Fruit fly (Drosophila melanogaster) whole organism, embryonic: ENCODE measurements around the gene CG11458.

Experiments used
- ATbp ChIP-seq: fragments of 200-800 bp; sonication (Bioruptor generic); optimal IDR thresholded peaks from 2 replicates; lab custom pipeline; 2017; ENCODE audit warnings: missing biosample characterization, mild to moderate bottlenecking, missing genetic modification characterization, missing genetic modification reagents
- Abd-B ChIP-seq: fragments of 200-800 bp; sonication (Bioruptor generic); optimal IDR thresholded peaks from 2 replicates; lab custom pipeline; 2018; ENCODE audit warnings: missing biosample characterization, mild to moderate bottlenecking, missing genetic modification characterization, moderate library complexity
- Blimp-1 ChIP-seq: fragments of 200-800 bp; sonication (Bioruptor generic); optimal IDR thresholded peaks from 3 replicates; lab custom pipeline; 2018; ENCODE audit warnings: missing biosample characterization, missing genetic modification characterization, mild to moderate bottlenecking, moderate library complexity, missing genetic modification reagents
- Bteb2 ChIP-seq: fragments of 200-800 bp; sonication (Bioruptor generic); optimal IDR thresholded peaks from 2 replicates; lab custom pipeline; 2016; ENCODE audit warnings: missing biosample characterization, missing genetic modification characterization
- C15 ChIP-seq: fragments of 200-800 bp; sonication (Bioruptor generic); IDR thresholded peaks from 3 replicates; pipeline ENCODE4 v1.3.6; 2022; ENCODE audit warnings: missing biosample characterization, missing genetic modification characterization
- CG11695 ChIP-seq: fragments of 200-800 bp; sonication (Bioruptor generic); IDR thresholded peaks from 3 replicates; pipeline ENCODE4 v1.3.6; 2022; ENCODE audit warnings: missing biosample characterization, missing genetic modification characterization
- CG12071 ChIP-seq: fragments of 200-800 bp; sonication (Bioruptor generic); optimal IDR thresholded peaks from 3 replicates; lab custom pipeline; 2018; ENCODE audit warnings: missing biosample characterization, mild to moderate bottlenecking, missing genetic modification characterization
- CG1233 ChIP-seq: fragments of 200-800 bp; sonication (Bioruptor generic); optimal IDR thresholded peaks from 4 replicates; lab custom pipeline; 2018; ENCODE audit warnings: missing biosample characterization, mild to moderate bottlenecking, missing genetic modification characterization
- CG14965 ChIP-seq: fragments of 200-800 bp; sonication (Bioruptor generic); optimal IDR thresholded peaks from 2 replicates; lab custom pipeline; 2016; ENCODE audit warnings: missing biosample characterization, missing genetic modification characterization, borderline replicate concordance
- CG15601 ChIP-seq: fragments of 200-800 bp; sonication (Bioruptor generic); optimal IDR thresholded peaks from 3 replicates; lab custom pipeline; 2019; ENCODE audit warnings: missing biosample characterization, mild to moderate bottlenecking, missing genetic modification characterization, moderate library complexity
- CG15696 ChIP-seq: fragments of 200-800 bp; sonication (Bioruptor generic); optimal IDR thresholded peaks from 2 replicates; lab custom pipeline; 2019; ENCODE audit warnings: missing biosample characterization, mild to moderate bottlenecking, missing genetic modification characterization, moderate library complexity
- CG1603 ChIP-seq: fragments of 200-800 bp; sonication (Bioruptor generic); optimal IDR thresholded peaks from 2 replicates; lab custom pipeline; 2019; ENCODE audit warnings: missing biosample characterization, mild to moderate bottlenecking, missing genetic modification characterization, moderate library complexity
- CG16779 ChIP-seq: fragments of 200-800 bp; sonication (Bioruptor generic); IDR thresholded peaks from 2 replicates; pipeline ENCODE4 v1.3.6; 2022; ENCODE audit warnings: missing biosample characterization, missing genetic modification characterization
- CG16863 ChIP-seq: fragments of 200-800 bp; sonication (Bioruptor generic); optimal IDR thresholded peaks from 3 replicates; lab custom pipeline; 2016; ENCODE audit warnings: missing biosample characterization, missing genetic modification characterization
- CG2889 ChIP-seq: fragments of 200-800 bp; sonication (Bioruptor generic); IDR thresholded peaks from 3 replicates; pipeline ENCODE4 v1.3.6; 2022; ENCODE audit warnings: missing biosample characterization, missing genetic modification characterization
- CG30020 ChIP-seq: fragments of 200-800 bp; optimal IDR thresholded peaks from 2 replicates; lab custom pipeline; 2019; ENCODE audit warnings: missing biosample characterization, mild to moderate bottlenecking, missing genetic modification characterization, moderate library complexity
- CG33213 ChIP-seq: fragments of 200-800 bp; sonication (Bioruptor generic); optimal IDR thresholded peaks from 3 replicates; lab custom pipeline; 2016; ENCODE audit warnings: missing biosample characterization, missing genetic modification characterization
- CG33557 ChIP-seq: fragments of 200-800 bp; sonication (Bioruptor generic); optimal IDR thresholded peaks from 2 replicates; lab custom pipeline; 2019; ENCODE audit warnings: missing biosample characterization, mild to moderate bottlenecking, missing genetic modification characterization, moderate library complexity
- CG3407 ChIP-seq: fragments of 200-800 bp; sonication (Bioruptor generic); optimal IDR thresholded peaks from 2 replicates; lab custom pipeline; 2018; ENCODE audit warnings: missing biosample characterization, mild to moderate bottlenecking, missing genetic modification characterization
- CG4328 ChIP-seq: fragments of 200-800 bp; sonication (Bioruptor generic); optimal IDR thresholded peaks from 3 replicates; lab custom pipeline; 2017; ENCODE audit warnings: missing biosample characterization, missing genetic modification reagents, missing genetic modification characterization
- CG4707 ChIP-seq: fragments of 200-800 bp; sonication (Bioruptor generic); optimal IDR thresholded peaks from 2 replicates; lab custom pipeline; 2018; ENCODE audit warnings: missing biosample characterization, mild to moderate bottlenecking, missing genetic modification characterization, moderate library complexity
- CG4730 ChIP-seq: fragments of 200-800 bp; sonication (Bioruptor generic); IDR thresholded peaks from 2 replicates; pipeline ENCODE4 v1.3.6; 2022; ENCODE audit warnings: missing biosample characterization, missing genetic modification characterization
- CG4820 ChIP-seq: fragments of 200-800 bp; sonication (Bioruptor generic); optimal IDR thresholded peaks from 3 replicates; lab custom pipeline; 2016; ENCODE audit warnings: missing biosample characterization, missing genetic modification characterization
- CG6272 ChIP-seq: fragments of 200-800 bp; sonication (Bioruptor generic); IDR thresholded peaks from 2 replicates; pipeline ENCODE4 v1.3.6; 2022; ENCODE audit warnings: missing biosample characterization, missing genetic modification characterization
- CG8290 ChIP-seq, 3 experiments: fragments of 200-800 bp; sonication (Bioruptor generic); optimal IDR thresholded peaks; 2 replicates each; lab custom pipeline; 2016 to 2019; ENCODE audit warnings: missing biosample characterization in 3 of 3, missing genetic modification characterization in 3 of 3, mild to moderate bottlenecking in 2 of 3, moderate library complexity in 1 of 3
- CrebB ChIP-seq: fragments of 200-800 bp; sonication (Bioruptor generic); optimal IDR thresholded peaks from 3 replicates; lab custom pipeline; 2018; ENCODE audit warnings: missing biosample characterization, mild to moderate bottlenecking, missing genetic modification characterization
- Dll ChIP-seq: fragments of 200-800 bp; sonication (Bioruptor generic); IDR thresholded peaks from 4 replicates; pipeline ENCODE4 v1.3.6; 2022; ENCODE audit warnings: missing biosample characterization, missing genetic modification characterization; ENCODE audit not compliant: partially characterized antibody
- Ets65A ChIP-seq: fragments of 200-800 bp; sonication (Bioruptor generic); peaks from one replicate; lab custom pipeline; 2016; ENCODE audit warnings: missing biosample characterization, missing genetic modification characterization
- HLH3B ChIP-seq: fragments of 200-800 bp; sonication (Bioruptor generic); IDR thresholded peaks from 2 replicates; pipeline ENCODE4 v1.3.6; 2022; ENCODE audit warnings: missing biosample characterization, missing genetic modification characterization
- MTF-1 ChIP-seq: fragments of 200-800 bp; sonication (Bioruptor generic); optimal IDR thresholded peaks from 2 replicates; lab custom pipeline; 2018; ENCODE audit warnings: missing biosample characterization, mild to moderate bottlenecking, missing genetic modification characterization, borderline replicate concordance
- Mes4 ChIP-seq: fragments of 200-800 bp; sonication (Bioruptor generic); optimal IDR thresholded peaks from 2 replicates; lab custom pipeline; 2016; ENCODE audit warnings: missing biosample characterization, missing genetic modification characterization
- Poxn ChIP-seq: fragments of 200-800 bp; sonication (Bioruptor generic); IDR thresholded peaks from 2 replicates; pipeline ENCODE4 v1.3.6; 2022; ENCODE audit warnings: missing biosample characterization, missing genetic modification characterization
- Spps ChIP-seq: fragments of 200-800 bp; sonication (Bioruptor generic); optimal IDR thresholded peaks from 2 replicates; lab custom pipeline; 2018; ENCODE audit warnings: missing biosample characterization, mild to moderate bottlenecking, missing genetic modification characterization
- ash1 ChIP-seq: fragments of 200-800 bp; sonication (Bioruptor generic); optimal IDR thresholded peaks from 2 replicates; lab custom pipeline; 2018; ENCODE audit warnings: missing biosample characterization, mild to moderate bottlenecking, missing genetic modification characterization
- bcd ChIP-seq: fragments of 200-800 bp; sonication (Bioruptor generic); optimal IDR thresholded peaks from 2 replicates; lab custom pipeline; 2017; ENCODE audit warnings: missing biosample characterization, mild to moderate bottlenecking, missing genetic modification characterization
- da ChIP-seq: fragments of 200-800 bp; sonication (Bioruptor generic); optimal IDR thresholded peaks from 2 replicates; lab custom pipeline; 2016; ENCODE audit warnings: missing biosample characterization, missing genetic modification characterization
- emc ChIP-seq: fragments of 200-800 bp; sonication (Bioruptor generic); optimal IDR thresholded peaks from 2 replicates; lab custom pipeline; 2016; ENCODE audit warnings: missing biosample characterization, missing genetic modification characterization
- ems ChIP-seq: fragments of 200-800 bp; sonication (Bioruptor generic); optimal IDR thresholded peaks from 3 replicates; lab custom pipeline; 2016; ENCODE audit warnings: missing biosample characterization, missing genetic modification characterization
- ewg ChIP-seq: fragments of 200-800 bp; sonication (Bioruptor generic); optimal IDR thresholded peaks from 3 replicates; lab custom pipeline; 2017; ENCODE audit warnings: mild to moderate bottlenecking, missing biosample characterization, missing genetic modification reagents, missing genetic modification characterization
- fd64A ChIP-seq: fragments of 200-800 bp; sonication (Bioruptor generic); optimal IDR thresholded peaks from 3 replicates; lab custom pipeline; 2018; ENCODE audit warnings: missing biosample characterization, mild to moderate bottlenecking, missing genetic modification characterization
- h ChIP-seq: fragments of >200 bp; optimal IDR thresholded peaks from 2 replicates; lab custom pipeline; 2017
- kni ChIP-seq: fragments of 200-800 bp; sonication (Bioruptor generic); optimal IDR thresholded peaks from 3 replicates; lab custom pipeline; 2017; ENCODE audit warnings: mild to moderate bottlenecking, missing biosample characterization, missing genetic modification reagents, missing genetic modification characterization
- odd ChIP-seq: fragments of 200-800 bp; sonication (Bioruptor generic); optimal IDR thresholded peaks from 2 replicates; lab custom pipeline; 2017; ENCODE audit warnings: missing biosample characterization, mild to moderate bottlenecking, missing genetic modification characterization
- otp ChIP-seq: fragments of 200-800 bp; sonication (Bioruptor generic); IDR thresholded peaks from 3 replicates; pipeline ENCODE4, ENCODE4 v1.3.6; 2022; ENCODE audit warnings: missing biosample characterization, missing genetic modification characterization
- sc ChIP-seq, 3 experiments: fragments of >200 bp in 2 of 3; fragments of 200-800 bp in 1 of 3; sonication (Bioruptor generic) in 1 of 3; optimal IDR thresholded peaks; 2 replicates in 2 of 3; 3 replicates in 1 of 3; lab custom pipeline; 2017; ENCODE audit warnings: mild to moderate bottlenecking in 1 of 3, missing biosample characterization in 1 of 3, missing genetic modification characterization in 1 of 3, missing genetic modification reagents in 1 of 3
- sens ChIP-seq: fragments of 200-800 bp; sonication (Bioruptor generic); peaks from one replicate; lab custom pipeline; 2016; ENCODE audit warnings: missing biosample characterization, missing genetic modification characterization
- slp2 ChIP-seq: fragments of 200-800 bp; sonication (Bioruptor generic); optimal IDR thresholded peaks from 2 replicates; lab custom pipeline; 2016; ENCODE audit warnings: missing biosample characterization, missing genetic modification characterization
- tio ChIP-seq: fragments of 200-800 bp; sonication (Bioruptor generic); optimal IDR thresholded peaks from 2 replicates; lab custom pipeline; 2017; ENCODE audit warnings: missing biosample characterization, missing genetic modification characterization, inconsistent platforms
- tll ChIP-seq, 2 experiments: fragments of 200-800 bp in 1 of 2; fragments of >200 bp in 1 of 2; sonication (Bioruptor generic) in 1 of 2; optimal IDR thresholded peaks; 2 replicates each; lab custom pipeline; 2017 to 2019; ENCODE audit warnings: missing biosample characterization in 2 of 2, missing genetic modification characterization in 2 of 2, mild to moderate bottlenecking in 1 of 2, moderate library complexity in 1 of 2
- ttk ChIP-seq: fragments of 200-800 bp; sonication (Bioruptor generic); IDR thresholded peaks from 2 replicates; pipeline ENCODE4 v2.1.2; 2022; ENCODE audit warnings: missing biosample characterization, missing genetic modification characterization

The CG11458 gene

dm6 chr3L:20954118-20954517 lies 48.5 kb downstream of the CG11458 start (continued):
- no peak for TF ChIP-seq HLH3B (GFP tag; lab: Robert Waterston, UW)
- TF ChIP-seq fd64A (GFP tag; lab: Kevin White, UChicago), result peak; percentile 53
- peak; percentile 58 for TF ChIP-seq MTF-1 (GFP tag; lab: Kevin White, UChicago)
- no peak for TF ChIP-seq Dll (GFP tag; lab: Robert Waterston, UW)
- TF ChIP-seq tio, result peak; percentile 12
- peak; percentile 53 for TF ChIP-seq ATbp
- TF ChIP-seq Poxn (GFP tag; lab: Robert Waterston, UW), result no peak
- TF ChIP-seq CG15601, result peak; percentile 60
- no peak for TF ChIP-seq h (lab: Kevin White, UChicago)
- TF ChIP-seq ash1, result no peak
- TF ChIP-seq CG15696, result peak; percentile 61
- TF ChIP-seq CG4328 (GFP tag; lab: Kevin White, UChicago), result peak; percentile 1
- TF ChIP-seq otp, result peak; percentile 64; the same call in 1 of the 3 replicates
- TF ChIP-seq CG11695 (GFP tag; lab: Robert Waterston, UW), result 0 out of 3 replicates have a peak, but pooled peaks have one; percentile 28
- TF ChIP-seq ewg (GFP tag; lab: Kevin White, UChicago), result no peak
- TF ChIP-seq CrebB (tag; lab: Kevin White, UChicago), result peak; percentile 25
- peak; percentile 31 for TF ChIP-seq CG3407 (GFP tag; lab: Kevin White, UChicago)
- TF ChIP-seq CG12071 (GFP tag; lab: Kevin White, UChicago), result peak; percentile 28
- TF ChIP-seq tll (GFP tag; optimal IDR thresholded peaks at IDR 0.05; lab: Kevin White, UChicago), result no peak
- TF ChIP-seq CG4707 (GFP tag; lab: Kevin White, UChicago), result peak; percentile 48
- TF ChIP-seq CG1233 (GFP tag; lab: Kevin White, UChicago), result peak; percentile 22
- no peak for TF ChIP-seq slp2 (GFP tag; lab: Kevin White, UChicago)
- no peak for TF ChIP-seq bcd (GFP tag; lab: Kevin White, UChicago)
- TF ChIP-seq CG30020 (tag; lab: Kevin White, UChicago), result no peak
- no peak for TF ChIP-seq Mes4 (GFP tag; lab: Kevin White, UChicago)
- no peak for TF ChIP-seq ttk (GFP tag; lab: Robert Waterston, UW)
- no peak for TF ChIP-seq C15 (GFP tag; lab: Robert Waterston, UW)
- TF ChIP-seq Spps (tag; lab: Kevin White, UChicago), result peak; percentile 13
- no peak for TF ChIP-seq CG4730 (GFP tag; lab: Robert Waterston, UW)
- peak; percentile 85 for TF ChIP-seq sens (GFP tag; lab: Kevin White, UChicago)
- no peak for TF ChIP-seq CG4820 (GFP tag; lab: Kevin White, UChicago)
- peak; percentile 31 for TF ChIP-seq CG14965 (GFP tag; lab: Kevin White, UChicago)
- TF ChIP-seq Ets65A (GFP tag; lab: Kevin White, UChicago), result peak; percentile 79
- TF ChIP-seq emc (GFP tag; lab: Kevin White, UChicago), result no peak
- TF ChIP-seq ems (GFP tag; lab: Kevin White, UChicago), result no peak
- no peak for TF ChIP-seq CG16863
- peak; percentile 8 for TF ChIP-seq CG33213
- TF ChIP-seq Bteb2 (GFP tag; lab: Kevin White, UChicago), result no peak
- TF ChIP-seq CG2889 (GFP tag; lab: Robert Waterston, UW), result no peak
- peak; percentile 41 for TF ChIP-seq Blimp-1
- TF ChIP-seq da (GFP tag; lab: Kevin White, UChicago), result no peak
- TF ChIP-seq kni (GFP tag; lab: Kevin White, UChicago), result peak; percentile 77
- peak; percentile 39 for TF ChIP-seq CG1603
- peak; percentile 71 for TF ChIP-seq CG33557 (GFP tag; lab: Kevin White, UChicago)
- TF ChIP-seq CG6272 (GFP tag; lab: Robert Waterston, UW), result no peak
- no peak for TF ChIP-seq CG8290 (GFP tag; optimal IDR thresholded peaks at IDR 0.05; lab: Kevin White, UChicago)
- peak in 1 of 2 experiments; percentile 12 for TF ChIP-seq CG8290 (tag; optimal IDR thresholded peaks at IDR 0.05; lab: Kevin White, UChicago)
- no peak for TF ChIP-seq sc (optimal IDR thresholded peaks at IDR 0.05; lab: Kevin White, UChicago)
- TF ChIP-seq sc (GFP tag; optimal IDR thresholded peaks at IDR 0.05; lab: Kevin White, UChicago), result no peak
- TF ChIP-seq odd, result peak; percentile 56
- no peak for TF ChIP-seq Abd-B (GFP tag; lab: Kevin White, UChicago)
- no peak for TF ChIP-seq CG16779 (GFP tag; lab: Robert Waterston, UW)
